Worm (Caenorhabditis elegans) whole organism, mixed stage, embryonic: ENCODE results near the gene sdz-13.

Experiments
- drap-1 ChIP-seq: fragments of 200-800 bp; sonication (Bioruptor generic); optimal IDR thresholded peaks from 3 replicates; lab custom pipeline; 2018; ENCODE audit warnings: mild to moderate bottlenecking, missing genetic modification characterization, missing compliant biosample characterization
- mep-1 ChIP-seq: fragments of 150-350 bp; optimal IDR thresholded peaks from 2 replicates; lab custom pipeline; 2017; ENCODE audit warnings: missing biosample characterization, missing genetic modification reagents, missing genetic modification characterization, inconsistent platforms
- mls-2 ChIP-seq: sonication (generic microtip); optimal IDR thresholded peaks from 2 replicates; lab custom pipeline; 2016; ENCODE audit warnings: mild to moderate bottlenecking, missing genetic modification characterization, moderate library complexity, missing compliant biosample characterization
- nhr-12 ChIP-seq: fragments of 150-350 bp; optimal IDR thresholded peaks from 2 replicates; lab custom pipeline; 2014; ENCODE audit warnings: missing biosample characterization, missing genetic modification characterization
- nhr-237 ChIP-seq: fragments of 150-350 bp; optimal IDR thresholded peaks from 2 replicates; lab custom pipeline; 2014; ENCODE audit warnings: missing biosample characterization, missing genetic modification characterization
- pha-4 ChIP-seq: fragments of 150-350 bp; optimal IDR thresholded peaks from 2 replicates; lab custom pipeline; 2018; ENCODE audit warnings: missing biosample characterization, missing genetic modification reagents, missing genetic modification characterization

ce11 chrIV:10896512-10896911 is 17.1 kb upstream of the sdz-13 start, which contains the start of gene srlf-13:
- TF ChIP-seq pha-4 (tag; lab: Kevin White, UChicago) (no peak), drap-1 (GFP tag; lab: Kevin White, UChicago) (no peak), nhr-12 (tag; lab: Kevin White, UChicago) (no peak), nhr-237 (no peak), mep-1 (tag; lab: Kevin White, UChicago) (no peak), mls-2 (tag; lab: Kevin White, UChicago) (no peak)
